Worm (Caenorhabditis elegans): ENCODE measurements around the gene F11D5.1.

F11D5.1 gene

ce11 chrX:3347904-3348441 is 15.0 kb downstream of the F11D5.1 start, which contains the start of gene ZK816.3 (continued):
- TF ChIP-seq ceh-6 (GFP tag; optimal IDR thresholded peaks at IDR 0.05), result peak; percentile 75
- peak; percentile 29 for TF ChIP-seq hlh-15 (tag; optimal IDR thresholded peaks at IDR 0.05)
- peak; percentile 23 for TF ChIP-seq hlh-8 (tag; optimal IDR thresholded peaks at IDR 0.05)
- no peak for TF ChIP-seq nhr-11 (tag; optimal IDR thresholded peaks at IDR 0.05)
- TF ChIP-seq odd-2 (tag; optimal IDR thresholded peaks at IDR 0.05), result no peak
- TF ChIP-seq ceh-34 (tag; optimal IDR thresholded peaks at IDR 0.05), result peak; percentile 60
- TF ChIP-seq ahr-1 (tag; optimal IDR thresholded peaks at IDR 0.05), result no peak
- TF ChIP-seq rnt-1 (tag; optimal IDR thresholded peaks at IDR 0.05), result peak; percentile 35
- no peak for TF ChIP-seq pros-1 (tag; optimal IDR thresholded peaks at IDR 0.05)
- peak; percentile 72 for TF ChIP-seq tbx-2 (tag; optimal IDR thresholded peaks at IDR 0.05)
- TF ChIP-seq ceh-45 (GFP tag; IDR thresholded peaks at IDR 0.05), result no peak
- no peak for TF ChIP-seq elt-4 (tag; optimal IDR thresholded peaks at IDR 0.05)
- no peak for TF ChIP-seq syd-9 (tag; optimal IDR thresholded peaks at IDR 0.05)
- peak; percentile 61 for TF ChIP-seq sox-4 (tag; optimal IDR thresholded peaks at IDR 0.05)
- TF ChIP-seq pha-4 (tag; optimal IDR thresholded peaks at IDR 0.05), result no peak
- TF ChIP-seq sox-2 (GFP tag; IDR thresholded peaks at IDR 0.05), result peak; percentile 77
- TF ChIP-seq ceh-22 (tag; optimal IDR thresholded peaks at IDR 0.05), result no peak
- TF ChIP-seq ceh-30 (tag; optimal IDR thresholded peaks at IDR 0.05), result no peak
- TF ChIP-seq pha-2 (tag; optimal IDR thresholded peaks at IDR 0.05), result peak; percentile 50
- TF ChIP-seq ets-4 (tag; optimal IDR thresholded peaks at IDR 0.05), result no peak
- no peak for TF ChIP-seq pag-3 (tag; optimal IDR thresholded peaks at IDR 0.05; ENCODE audit: borderline replicate concordance)
- no peak for TF ChIP-seq pax-1 (tag; optimal IDR thresholded peaks at IDR 0.05)
- TF ChIP-seq nhr-232 (tag; optimal IDR thresholded peaks at IDR 0.05), result peak; percentile 74
- no peak for TF ChIP-seq hlh-30 (tag; optimal IDR thresholded peaks at IDR 0.05; ENCODE audit: insufficient read depth)
- TF ChIP-seq fax-1 (tag; optimal IDR thresholded peaks at IDR 0.05), result peak; percentile 35
- TF ChIP-seq hlh-13 (GFP tag; optimal IDR thresholded peaks at IDR 0.05), result no peak
- TF ChIP-seq fkh-10 (GFP tag; optimal IDR thresholded peaks at IDR 0.05), result no peak
- no peak for TF ChIP-seq lim-6 (tag; optimal IDR thresholded peaks at IDR 0.05)
- no peak for TF ChIP-seq K02D7.2 (tag; optimal IDR thresholded peaks at IDR 0.05)
- TF ChIP-seq ceh-9 (tag; optimal IDR thresholded peaks at IDR 0.05), result no peak
- peak; percentile 78 for TF ChIP-seq elt-2 (tag; optimal IDR thresholded peaks at IDR 0.05)
- no peak for TF ChIP-seq mec-3 (tag; optimal IDR thresholded peaks at IDR 0.05; ENCODE audit: borderline replicate concordance)
- TF ChIP-seq npax-4 (tag; optimal IDR thresholded peaks at IDR 0.05), result no peak
- TF ChIP-seq dve-1 (tag; optimal IDR thresholded peaks at IDR 0.05), result peak; percentile 15
- TF ChIP-seq madf-2 (tag; optimal IDR thresholded peaks at IDR 0.05), result peak; percentile 32
- peak; percentile 30 for TF ChIP-seq eyg-1 (tag; optimal IDR thresholded peaks at IDR 0.05)
- TF ChIP-seq unc-86 (tag; optimal IDR thresholded peaks at IDR 0.05), result peak; percentile 31
- peak; percentile 28 for TF ChIP-seq ceh-2 (tag; optimal IDR thresholded peaks at IDR 0.05)
- TF ChIP-seq hlh-6 (tag; optimal IDR thresholded peaks at IDR 0.05), result peak; percentile 79
- peak; percentile 36 for TF ChIP-seq ceh-31 (tag; optimal IDR thresholded peaks at IDR 0.05)
- TF ChIP-seq C38D4.7 (GFP tag; optimal IDR thresholded peaks at IDR 0.05), result peak; percentile 35
- peak; percentile 60 for TF ChIP-seq che-1 (tag; optimal IDR thresholded peaks at IDR 0.05)

ce11 chrX:3350306-3350705 is 17.4 kb downstream of the F11D5.1 start, which contains the start of gene nspg-4:
nspg-4 (minus strand) TSS chrX:3350406.
- TF ChIP-seq ref-2 (tag; optimal IDR thresholded peaks at IDR 0.05) (no peak), hlh-8 (tag; optimal IDR thresholded peaks at IDR 0.05) (no peak), ahr-1 (tag; optimal IDR thresholded peaks at IDR 0.05) (no peak), pros-1 (tag; optimal IDR thresholded peaks at IDR 0.05) (no peak), dmd-4 (tag; optimal IDR thresholded peaks at IDR 0.05; ENCODE audit: borderline replicate concordance) (no peak), sox-2 (GFP tag; IDR thresholded peaks at IDR 0.05) (no peak), nfya-1 (tag; optimal IDR thresholded peaks at IDR 0.05) (no peak), ttx-3 (tag; optimal IDR thresholded peaks at IDR 0.05) (no peak), nhr-11 (tag; optimal IDR thresholded peaks at IDR 0.05) (no peak), lin-11 (tag; optimal IDR thresholded peaks at IDR 0.05) (no peak), fkh-6 (tag; optimal IDR thresholded peaks at IDR 0.05) (no peak), odd-2 (tag; optimal IDR thresholded peaks at IDR 0.05) (no peak)
